Worm (Caenorhabditis elegans) whole organism, L2 larva: ENCODE measurements around the gene F19C6.5.
A peak's percentile ranks its signal among the peaks of the same experiment; 100 is the strongest.

ENCODE experiments used
- F13H6.1 ChIP-seq: sonication (generic microtip); optimal IDR thresholded peaks from 2 replicates; lab custom pipeline; 2016; ENCODE audit warnings: missing genetic modification characterization, missing compliant biosample characterization
- R02D3.7 ChIP-seq: fragments of 150-350 bp; optimal IDR thresholded peaks from 2 replicates; lab custom pipeline; 2014; ENCODE audit warnings: missing biosample characterization, missing genetic modification characterization
- Y55F3AM.14 ChIP-seq: fragments of 200-800 bp; sonication (Bioruptor generic); optimal IDR thresholded peaks from 2 replicates; lab custom pipeline; 2018; ENCODE audit warnings: mild to moderate bottlenecking, missing genetic modification characterization, missing compliant biosample characterization
- alr-1 ChIP-seq: fragments of 150-350 bp; optimal IDR thresholded peaks from 2 replicates; lab custom pipeline; 2014; ENCODE audit warnings: missing biosample characterization, missing genetic modification characterization
- aly-2 ChIP-seq: fragments of 150-350 bp; optimal IDR thresholded peaks from 2 replicates; lab custom pipeline; 2014; ENCODE audit warnings: missing biosample characterization, missing genetic modification characterization
- ama-1 ChIP-seq: fragments of 150-350 bp; optimal IDR thresholded peaks from 2 replicates; lab custom pipeline; 2018; ENCODE audit warnings: inconsistent platforms
- ceh-16 ChIP-seq: fragments of 150-350 bp; optimal IDR thresholded peaks from 2 replicates; lab custom pipeline; 2014; ENCODE audit warnings: missing biosample characterization, missing genetic modification characterization
- crh-2 ChIP-seq: sonication (generic microtip); optimal IDR thresholded peaks from 2 replicates; lab custom pipeline; 2017; ENCODE audit warnings: missing biosample characterization, missing genetic modification characterization
- dmd-4 ChIP-seq: sonication (generic microtip); optimal IDR thresholded peaks from 2 replicates; lab custom pipeline; 2017; ENCODE audit warnings: missing biosample characterization, missing genetic modification characterization
- elt-1 ChIP-seq: fragments of 150-350 bp; optimal IDR thresholded peaks from 2 replicates; lab custom pipeline; 2014; ENCODE audit warnings: missing biosample characterization, missing genetic modification characterization
- fos-1 ChIP-seq: fragments of 150-350 bp; optimal IDR thresholded peaks from 2 replicates; lab custom pipeline; 2014; ENCODE audit warnings: missing biosample characterization, missing genetic modification characterization
- gmeb-1 ChIP-seq: fragments of 150-350 bp; optimal IDR thresholded peaks from 2 replicates; lab custom pipeline; 2014; ENCODE audit warnings: missing biosample characterization, missing genetic modification characterization
- lin-11 ChIP-seq: fragments of 150-350 bp; sonication (generic microtip); optimal IDR thresholded peaks from 2 replicates; lab custom pipeline; 2014; ENCODE audit warnings: missing biosample characterization, missing genetic modification characterization, inconsistent platforms, mixed read lengths
- lin-13 ChIP-seq: fragments of 150-350 bp; optimal IDR thresholded peaks from 2 replicates; lab custom pipeline; 2014; ENCODE audit warnings: missing biosample characterization, missing genetic modification reagents, missing genetic modification characterization
- lin-39 ChIP-seq: fragments of 150-350 bp; optimal IDR thresholded peaks from 2 replicates; lab custom pipeline; 2014; ENCODE audit warnings: missing biosample characterization, missing genetic modification reagents, missing genetic modification characterization
- mab-5 ChIP-seq: fragments of 150-350 bp; optimal IDR thresholded peaks from 2 replicates; lab custom pipeline; 2014; ENCODE audit warnings: missing biosample characterization, missing genetic modification characterization
- mbf-1 ChIP-seq: sonication (generic microtip); optimal IDR thresholded peaks from 2 replicates; lab custom pipeline; 2017; ENCODE audit warnings: missing biosample characterization, missing genetic modification characterization
- mdl-1 ChIP-seq, 2 experiments: fragments of 150-350 bp in 1 of 2; sonication (generic microtip) in 1 of 2; optimal IDR thresholded peaks; 2 replicates each; lab custom pipeline; 2017; ENCODE audit warnings: missing biosample characterization in 2 of 2, missing genetic modification characterization in 2 of 2
- nhr-10 ChIP-seq: sonication (generic microtip); optimal IDR thresholded peaks from 2 replicates; lab custom pipeline; 2017; ENCODE audit warnings: missing biosample characterization, missing genetic modification characterization
- nhr-129 ChIP-seq: fragments of 150-350 bp; optimal IDR thresholded peaks from 2 replicates; lab custom pipeline; 2014; ENCODE audit warnings: missing biosample characterization, missing genetic modification characterization
- nhr-21 ChIP-seq: fragments of 150-350 bp; optimal IDR thresholded peaks from 2 replicates; lab custom pipeline; 2014; ENCODE audit warnings: missing biosample characterization, missing genetic modification characterization
- nhr-23 ChIP-seq: fragments of 150-350 bp; optimal IDR thresholded peaks from 2 replicates; lab custom pipeline; 2014; ENCODE audit warnings: missing biosample characterization, missing genetic modification reagents, missing genetic modification characterization
- nhr-25 ChIP-seq: fragments of 150-350 bp; sonication (generic microtip); optimal IDR thresholded peaks from 3 replicates; lab custom pipeline; 2014; ENCODE audit warnings: missing biosample characterization, missing genetic modification characterization
- nhr-6 ChIP-seq: fragments of 150-350 bp; optimal IDR thresholded peaks from 2 replicates; lab custom pipeline; 2014; ENCODE audit warnings: missing biosample characterization, missing genetic modification characterization
- sem-4 ChIP-seq: fragments of 150-350 bp; optimal IDR thresholded peaks from 2 replicates; lab custom pipeline; 2014; ENCODE audit warnings: missing biosample characterization, missing genetic modification reagents, missing genetic modification characterization
- sma-9 ChIP-seq, 2 experiments: fragments of 150-350 bp in 1 of 2; sonication (generic microtip) in 1 of 2; optimal IDR thresholded peaks; 2 replicates each; lab custom pipeline; 2014 to 2016; ENCODE audit warnings: missing genetic modification characterization in 2 of 2, mild to moderate bottlenecking in 1 of 2, missing biosample characterization in 1 of 2, missing compliant biosample characterization in 1 of 2, missing genetic modification reagents in 1 of 2, moderate library complexity in 1 of 2
- unc-55 ChIP-seq: fragments of 150-350 bp; sonication (generic microtip); optimal IDR thresholded peaks from 3 replicates; lab custom pipeline; 2014; ENCODE audit warnings: missing biosample characterization, missing genetic modification reagents, missing genetic modification characterization
- ztf-1 ChIP-seq: fragments of 200-800 bp; sonication (Bioruptor generic); conservative IDR thresholded peaks from 2 replicates; pipeline ENCODE4 v1.3.6; 2022; ENCODE audit warnings: missing genetic modification characterization, missing compliant biosample characterization
- ztf-4 ChIP-seq: fragments of 150-350 bp; optimal IDR thresholded peaks from 2 replicates; lab custom pipeline; 2014; ENCODE audit warnings: missing biosample characterization, missing genetic modification characterization

The F19C6.5 gene

ce11 chrX:9948963-9949362, 35.8 kb downstream of the F19C6.5 start, which contains the start of gene nas-37:
nas-37 (minus strand) TSS chrX:9949063.
- TF ChIP-seq ama-1 (lab: Kevin White, UChicago): no peak
- no peak for TF ChIP-seq mab-5 (tag; lab: Kevin White, UChicago)

ce11 chrX:9948528-9948927, 36.2 kb downstream of the F19C6.5 start:
- no peak for TF ChIP-seq crh-2 (tag; lab: Kevin White, UChicago)
- TF ChIP-seq lin-39 (tag; lab: Kevin White, UChicago): no peak
- TF ChIP-seq, all 48 proteins: peak for 0

- no peak for TF ChIP-seq aly-2 (tag; lab: Kevin White, UChicago)
- no peak for TF ChIP-seq dmd-4
- no peak for TF ChIP-seq F13H6.1 (tag; lab: Kevin White, UChicago)
- TF ChIP-seq mdl-1 (tag; optimal IDR thresholded peaks at IDR 0.05; lab: Kevin White, UChicago): no peak
- TF ChIP-seq nhr-10 (tag; lab: Kevin White, UChicago): no peak
- no peak for TF ChIP-seq gmeb-1 (tag; lab: Kevin White, UChicago)
Measured at ce11 chrX:9941379-9941778, 43.4 kb downstream of the F19C6.5 start.

ce11 chrX:9940524-9940923, 44.2 kb downstream of the F19C6.5 start:
- TF ChIP-seq ztf-4 (tag; lab: Kevin White, UChicago) (no peak), mab-5 (tag; lab: Kevin White, UChicago) (no peak), nhr-10 (tag; lab: Kevin White, UChicago) (no peak), gmeb-1 (tag; lab: Kevin White, UChicago) (no peak), alr-1 (no peak), nhr-129 (tag; lab: Kevin White, UChicago) (no peak), lin-13 (GFP tag; lab: Kevin White, UChicago) (no peak), nhr-23 (tag; lab: Kevin White, UChicago) (no peak), mdl-1 (tag; optimal IDR thresholded peaks at IDR 0.05; lab: Kevin White, UChicago) (no peak), Y55F3AM.14 (GFP tag; lab: Kevin White, UChicago) (no peak), elt-1 (tag; lab: Kevin White, UChicago) (no peak), dmd-4 (no peak), sem-4 (tag; lab: Kevin White, UChicago) (no peak)

ce11 chrX:9938537-9938936, 46.2 kb downstream of the F19C6.5 start, which contains the start of the genes C17G1.5 and C17G1.14:
C17G1.5 (plus strand) TSS chrX:9938802.
C17G1.14 (plus strand) TSS chrX:9938813.
- TF ChIP-seq sma-9 (GFP tag; optimal IDR thresholded peaks at IDR 0.05; lab: Kevin White, UChicago) (no peak), sma-9 (tag; optimal IDR thresholded peaks at IDR 0.05; lab: Kevin White, UChicago) (no peak), R02D3.7 (tag; lab: Kevin White, UChicago) (no peak), unc-55 (GFP tag; lab: Kevin White, UChicago) (peak; percentile 2), mbf-1 (no peak)
- TF ChIP-seq, all 48 proteins: peak for 1

ce11 chrX:9938091-9938490, 46.6 kb downstream of the F19C6.5 start:
- TF ChIP-seq nhr-25 (tag; lab: Kevin White, UChicago) (peak; percentile 30), ztf-1 (GFP tag; lab: Robert Waterston, UW) (no peak), nhr-21 (tag; lab: Kevin White, UChicago) (peak; percentile 56), sem-4 (tag; lab: Kevin White, UChicago) (peak; percentile 39), crh-2 (tag; lab: Kevin White, UChicago) (no peak)
- TF ChIP-seq, all 48 proteins: peak for 3

- TF ChIP-seq fos-1 (tag; lab: Kevin White, UChicago) (peak; percentile 79), nhr-25 (tag; lab: Kevin White, UChicago) (no peak)
Measured at ce11 chrX:9934009-9934323, 50.8 kb downstream of the F19C6.5 start.

ce11 chrX:9933291-9934008, 51.3 kb downstream of the F19C6.5 start:
- TF ChIP-seq nhr-6 (tag; lab: Kevin White, UChicago) (no peak), nhr-129 (tag; lab: Kevin White, UChicago) (peak; percentile 38), ama-1 (lab: Kevin White, UChicago) (peak; percentile 2), lin-11 (no peak), fos-1 (tag; lab: Kevin White, UChicago) (no peak), ceh-16 (tag; lab: Kevin White, UChicago) (no peak), aly-2 (tag; lab: Kevin White, UChicago) (no peak)
